Fruit fly (Drosophila melanogaster): ENCODE measurements around the gene sba.

The sba gene

dm6 chr3R:23931095-23931728 is 8.4 kb upstream of the sba start, which contains the start of the genes Rpt2 and CG13599 (continued):
- TF ChIP-seq Deaf1 (tag; optimal IDR thresholded peaks at IDR 0.05) = peak; percentile 18
- no peak for TF ChIP-seq Aef1 (GFP tag; IDR thresholded peaks at IDR 0.05)
- no peak for TF ChIP-seq rib (GFP tag; IDR thresholded peaks at IDR 0.05)
- TF ChIP-seq CG15514 (GFP tag; optimal IDR thresholded peaks at IDR 0.05) = peak; percentile 50
- TF ChIP-seq CG2116 (GFP tag; optimal IDR thresholded peaks at IDR 0.05) = peak; percentile 76
- TF ChIP-seq scrt (GFP tag; optimal IDR thresholded peaks at IDR 0.05) = no peak
- no peak for TF ChIP-seq dysf (GFP tag; IDR thresholded peaks at IDR 0.05)
- no peak for TF ChIP-seq usp (GFP tag; optimal IDR thresholded peaks at IDR 0.05)
- peak; percentile 50 for TF ChIP-seq CG30403 (GFP tag; optimal IDR thresholded peaks at IDR 0.05)
- TF ChIP-seq CG2129 (GFP tag; IDR thresholded peaks at IDR 0.05; ENCODE audit: partially characterized antibody) = no peak
- peak; percentile 69 for TF ChIP-seq CG10267 (tag; optimal IDR thresholded peaks at IDR 0.05)
- no peak for TF ChIP-seq HLHmδ (GFP tag; optimal IDR thresholded peaks at IDR 0.05)
- peak; percentile 28 for TF ChIP-seq Hsf (GFP tag; optimal IDR thresholded peaks at IDR 0.05)
- peak; percentile 68 for TF ChIP-seq CG17568 (GFP tag; optimal IDR thresholded peaks at IDR 0.05)
- TF ChIP-seq chn (GFP tag; optimal IDR thresholded peaks at IDR 0.05) = no peak
- peak; percentile 87 for TF ChIP-seq pzg (GFP tag; optimal IDR thresholded peaks at IDR 0.05)
- no peak for TF ChIP-seq tna (GFP tag; IDR thresholded peaks at IDR 0.05; ENCODE audit: partially characterized antibody)
- peak; percentile 72 for TF ChIP-seq stwl (tag; optimal IDR thresholded peaks at IDR 0.05)
- no peak for TF ChIP-seq ac (GFP tag; optimal IDR thresholded peaks at IDR 0.05)
- no peak for TF ChIP-seq CG3163 (GFP tag; optimal IDR thresholded peaks at IDR 0.05)
- TF ChIP-seq CG7839 (tag; optimal IDR thresholded peaks at IDR 0.05) = no peak
- no peak for TF ChIP-seq Hr78 (GFP tag; optimal IDR thresholded peaks at IDR 0.05)
- no peak for TF ChIP-seq wor (GFP tag; IDR thresholded peaks at IDR 0.05)
- TF ChIP-seq ham (GFP tag; IDR thresholded peaks at IDR 0.05) = no peak
- TF ChIP-seq Nf-YB (GFP tag; optimal IDR thresholded peaks at IDR 0.05) = no peak
- no peak for TF ChIP-seq CG10565 (GFP tag; optimal IDR thresholded peaks at IDR 0.05)
- TF ChIP-seq Dref (GFP tag; IDR thresholded peaks at IDR 0.05) = peak; percentile 67
- TF ChIP-seq repo (GFP tag; optimal IDR thresholded peaks at IDR 0.05) = no peak
- peak; percentile 45; the same call in 1 of the 3 replicates for TF ChIP-seq HLH4C (GFP tag; IDR thresholded peaks at IDR 0.05; ENCODE audit: partially characterized antibody)
- TF ChIP-seq bigmax (GFP tag; optimal IDR thresholded peaks at IDR 0.05) = no peak
- peak; percentile 14 for TF ChIP-seq Mad (GFP tag; optimal IDR thresholded peaks at IDR 0.05)
- no peak for TF ChIP-seq CG3726 (GFP tag; IDR thresholded peaks at IDR 0.05)
- TF ChIP-seq CoRest (tag; optimal IDR thresholded peaks at IDR 0.05) = peak; percentile 41
- peak; percentile 60 for TF ChIP-seq Scr (GFP tag; IDR thresholded peaks at IDR 0.05; ENCODE audit: partially characterized antibody)
- TF ChIP-seq CG8765 (GFP tag; IDR thresholded peaks at IDR 0.05) = no peak
- no peak for TF ChIP-seq CG15011 (GFP tag; optimal IDR thresholded peaks at IDR 0.05)
- 0 out of 3 replicates have a peak, but pooled peaks have one; percentile 20 for TF ChIP-seq CG14860 (GFP tag; IDR thresholded peaks at IDR 0.05; ENCODE audit: partially characterized antibody)
- TF ChIP-seq otp (GFP tag; IDR thresholded peaks at IDR 0.05) = no peak
- peak in 1 of 3 experiments; percentile 22 for TF ChIP-seq lola (GFP tag; optimal IDR thresholded peaks at IDR 0.05)
- TF ChIP-seq Mes4 (GFP tag; optimal IDR thresholded peaks at IDR 0.05) = no peak
- TF ChIP-seq CG18619 (GFP tag; optimal IDR thresholded peaks at IDR 0.05) = no peak
- no peak for TF ChIP-seq Dad (GFP tag; optimal IDR thresholded peaks at IDR 0.05)
- no peak for TF ChIP-seq CG6175 (GFP tag; IDR thresholded peaks at IDR 0.05)
- TF ChIP-seq knrl (GFP tag; IDR thresholded peaks at IDR 0.05; ENCODE audit: partially characterized antibody) = peak; percentile 52; the same call in 1 of the 3 replicates
- peak; percentile 24 for TF ChIP-seq Nf-YC (tag; optimal IDR thresholded peaks at IDR 0.05)
- no peak for TF ChIP-seq CG11085 (GFP tag; IDR thresholded peaks at IDR 0.05)
- no peak for TF ChIP-seq tin (GFP tag; optimal IDR thresholded peaks at IDR 0.05)
- TF ChIP-seq CG13296 (GFP tag; optimal IDR thresholded peaks at IDR 0.05) = no peak
- TF ChIP-seq gcm (GFP tag; optimal IDR thresholded peaks at IDR 0.05) = peak; percentile 11

Measured in whole organism, embryonic.